Comparison of ENCODE assay signal across 1 fruit fly cellular context in genomic region chr3R:18719767-18720341, dm6.
TF ChIP-seq lines count a peak whose summit lies in the region.

No protein-coding gene starts in this region.

TF ChIP-seq in whole organism, embryonic, 481 proteins besides CTCF, POLR2A, EP300 and RAD21 (continued from another document and continues in another):
- TF ChIP-seq CG6765 (GFP tag; optimal IDR thresholded peaks at IDR 0.05; lab: Kevin White, UChicago) (peak; percentile 86), tx (GFP tag; optimal IDR thresholded peaks at IDR 0.05; lab: Kevin White, UChicago) (peak; percentile 72), CG2678 (tag; optimal IDR thresholded peaks at IDR 0.05; lab: Kevin White, UChicago) (peak; percentile 94), CG11696 (GFP tag; IDR thresholded peaks at IDR 0.05; lab: Robert Waterston, UW) (peak; percentile 59), CG6175 (GFP tag; IDR thresholded peaks at IDR 0.05; lab: Robert Waterston, UW) (0 out of 3 replicates have a peak, but pooled peaks have one; percentile 37), CG34376 (GFP tag; optimal IDR thresholded peaks at IDR 0.05; lab: Kevin White, UChicago) (peak; percentile 87), HLHmδ (GFP tag; optimal IDR thresholded peaks at IDR 0.05; lab: Kevin White, UChicago) (no peak), NfI (GFP tag; optimal IDR thresholded peaks at IDR 0.05; lab: Kevin White, UChicago) (peak; percentile 84), CG14965 (GFP tag; optimal IDR thresholded peaks at IDR 0.05; lab: Kevin White, UChicago; ENCODE audit: borderline replicate concordance) (peak; percentile 25), D19B (GFP tag; optimal IDR thresholded peaks at IDR 0.05; lab: Kevin White, UChicago) (peak; percentile 53), oc (tag; optimal IDR thresholded peaks at IDR 0.05; lab: Kevin White, UChicago) (peak; percentile 78), p53 (GFP tag; optimal IDR thresholded peaks at IDR 0.05; lab: Kevin White, UChicago) (peak; percentile 49), CG13894 (tag; optimal IDR thresholded peaks at IDR 0.05; lab: Kevin White, UChicago) (peak; percentile 94), CG4424 (GFP tag; optimal IDR thresholded peaks at IDR 0.05; lab: Kevin White, UChicago) (peak; percentile 78), Dek (tag; optimal IDR thresholded peaks at IDR 0.05; lab: Kevin White, UChicago) (peak; percentile 89), BtbVII (GFP tag; optimal IDR thresholded peaks at IDR 0.05; lab: Kevin White, UChicago) (peak; percentile 89), Gug (GFP tag; IDR thresholded peaks at IDR 0.05; lab: Robert Waterston, UW) (peak; percentile 72; the same call in 3 of the 4 replicates), CG8924 (tag; optimal IDR thresholded peaks at IDR 0.05; lab: Kevin White, UChicago) (peak; percentile 90), Max (GFP tag; optimal IDR thresholded peaks at IDR 0.05; lab: Kevin White, UChicago) (peak; percentile 74), Antp (GFP tag; optimal IDR thresholded peaks at IDR 0.05; lab: Kevin White, UChicago) (peak; percentile 81), danr (GFP tag; IDR thresholded peaks at IDR 0.05; lab: Robert Waterston, UW) (peak; percentile 61; the same call in 1 of the 2 replicates), eve (GFP tag; optimal IDR thresholded peaks at IDR 0.05; lab: Kevin White, UChicago) (peak; percentile 15 to 93), zfh2 (GFP tag; optimal IDR thresholded peaks at IDR 0.05; lab: Kevin White, UChicago) (peak; percentile 78), Aef1 (GFP tag; IDR thresholded peaks at IDR 0.05; lab: Robert Waterston, UW) (peak; percentile 67), jumu (GFP tag; optimal IDR thresholded peaks at IDR 0.05; lab: Kevin White, UChicago) (peak; percentile 34), CG31224 (GFP tag; IDR thresholded peaks at IDR 0.05; lab: Robert Waterston, UW) (peak; percentile 66), hb (GFP tag; IDR thresholded peaks at IDR 0.05; lab: Robert Waterston, UW; ENCODE audit: partially characterized antibody) (no peak), ftz-f1 (GFP tag; optimal IDR thresholded peaks at IDR 0.05; lab: Kevin White, UChicago) (no peak), jigr1 (GFP tag; IDR thresholded peaks at IDR 0.05; lab: Robert Waterston, UW) (0 out of 3 replicates have a peak, but pooled peaks have one; percentile 33), Bgb (GFP tag; IDR thresholded peaks at IDR 0.05; lab: Robert Waterston, UW; ENCODE audit: partially characterized antibody) (no peak), Six4 (GFP tag; optimal IDR thresholded peaks at IDR 0.05; lab: Kevin White, UChicago) (peak; percentile 68), Hr3 (GFP tag; optimal IDR thresholded peaks at IDR 0.05; lab: Kevin White, UChicago) (peak; percentile 75), ci (GFP tag; IDR thresholded peaks at IDR 0.05; lab: Robert Waterston, UW) (peak; percentile 92), Sox100B (GFP tag; optimal IDR thresholded peaks at IDR 0.05; lab: Kevin White, UChicago) (peak; percentile 84), Abd-B (GFP tag; optimal IDR thresholded peaks at IDR 0.05; lab: Kevin White, UChicago) (peak; percentile 81), Elba2 (GFP tag; optimal IDR thresholded peaks at IDR 0.05; lab: Kevin White, UChicago) (no peak), Camta (GFP tag; optimal IDR thresholded peaks at IDR 0.05; lab: Kevin White, UChicago) (peak; percentile 66), fu2 (GFP tag; optimal IDR thresholded peaks at IDR 0.05; lab: Kevin White, UChicago) (peak; percentile 73), fd102C (GFP tag; optimal IDR thresholded peaks at IDR 0.05; lab: Kevin White, UChicago) (no peak), Bteb2 (GFP tag; optimal IDR thresholded peaks at IDR 0.05; lab: Kevin White, UChicago) (peak; percentile 76), her (GFP tag; optimal IDR thresholded peaks at IDR 0.05; lab: Kevin White, UChicago) (peak; percentile 80), CG31365 (tag; optimal IDR thresholded peaks at IDR 0.05; lab: Kevin White, UChicago) (peak; percentile 75), croc (GFP tag; conservative IDR thresholded peaks at IDR 0.05; lab: Robert Waterston, UW) (peak; percentile 73; the same call in 2 of the 3 replicates), Adf1 (GFP tag; IDR thresholded peaks at IDR 0.05; lab: Robert Waterston, UW) (peak; percentile 66), CG14014 (GFP tag; IDR thresholded peaks at IDR 0.05; lab: Robert Waterston, UW) (peak; percentile 90), fd64A (GFP tag; optimal IDR thresholded peaks at IDR 0.05; lab: Kevin White, UChicago) (peak; percentile 62), prd (optimal IDR thresholded peaks at IDR 0.05; lab: Kevin White, UChicago) (no peak), prd (GFP tag; IDR thresholded peaks at IDR 0.05; lab: Robert Waterston, UW) (peak; percentile 87), CG15514 (GFP tag; optimal IDR thresholded peaks at IDR 0.05; lab: Kevin White, UChicago) (peak; percentile 77), CG14441 (GFP tag; IDR thresholded peaks at IDR 0.05; lab: Robert Waterston, UW) (peak; percentile 84; the same call in 1 of the 2 replicates), Neu2 (GFP tag; optimal IDR thresholded peaks at IDR 0.05; lab: Kevin White, UChicago; ENCODE audit: borderline replicate concordance) (no peak), Atf3 (GFP tag; optimal IDR thresholded peaks at IDR 0.05; lab: Kevin White, UChicago) (peak; percentile 47), Dad (GFP tag; optimal IDR thresholded peaks at IDR 0.05; lab: Kevin White, UChicago) (peak; percentile 83), CG15073 (GFP tag; optimal IDR thresholded peaks at IDR 0.05; lab: Kevin White, UChicago) (peak; percentile 29), Atf6 (GFP tag; IDR thresholded peaks at IDR 0.05; lab: Robert Waterston, UW) (peak; percentile 89), Mes4 (GFP tag; optimal IDR thresholded peaks at IDR 0.05; lab: Kevin White, UChicago) (peak; percentile 72), usp (GFP tag; optimal IDR thresholded peaks at IDR 0.05; lab: Kevin White, UChicago) (no peak), YL-1 (GFP tag; optimal IDR thresholded peaks at IDR 0.05; lab: Kevin White, UChicago) (no peak), dmrt99B (tag; optimal IDR thresholded peaks at IDR 0.05; lab: Kevin White, UChicago) (peak; percentile 92), Meics (GFP tag; optimal IDR thresholded peaks at IDR 0.05; lab: Kevin White, UChicago) (peak; percentile 88), gt (GFP tag; IDR thresholded peaks at IDR 0.05; lab: Robert Waterston, UW) (peak; percentile 59), Nf-YB (GFP tag; optimal IDR thresholded peaks at IDR 0.05; lab: Kevin White, UChicago) (peak; percentile 64), CG8281 (tag; optimal IDR thresholded peaks at IDR 0.05; lab: Kevin White, UChicago) (peak; percentile 59), Sry-δ (GFP tag; optimal IDR thresholded peaks at IDR 0.05; lab: Kevin White, UChicago) (peak; percentile 41), CG12769 (tag; optimal IDR thresholded peaks at IDR 0.05; lab: Kevin White, UChicago) (peak; percentile 94), Hmx (GFP tag; optimal IDR thresholded peaks at IDR 0.05; lab: Kevin White, UChicago) (peak; percentile 46), CG8478 (optimal IDR thresholded peaks at IDR 0.05; lab: Kevin White, UChicago) (no peak), pnt (GFP tag; optimal IDR thresholded peaks at IDR 0.05; lab: Kevin White, UChicago) (peak; percentile 81), GATAe (GFP tag; conservative IDR thresholded peaks at IDR 0.05; lab: Robert Waterston, UW) (peak; percentile 38; the same call in 1 of the 2 replicates), zen (tag; optimal IDR thresholded peaks at IDR 0.05; lab: Kevin White, UChicago) (no peak), CG13624 (GFP tag; optimal IDR thresholded peaks at IDR 0.05; lab: Kevin White, UChicago) (peak; percentile 83), bsh (GFP tag; optimal IDR thresholded peaks at IDR 0.05; lab: Kevin White, UChicago) (peak in 1 of 2 experiments; percentile 89), CG11247 (GFP tag; IDR thresholded peaks at IDR 0.05; lab: Robert Waterston, UW) (peak; percentile 74), CG8359 (GFP tag; optimal IDR thresholded peaks at IDR 0.05; lab: Kevin White, UChicago; ENCODE audit: borderline replicate concordance) (peak; percentile 36), Hand (GFP tag; optimal IDR thresholded peaks at IDR 0.05; lab: Kevin White, UChicago) (peak; percentile 94), CG14667 (GFP tag; IDR thresholded peaks at IDR 0.05; lab: Robert Waterston, UW) (peak; percentile 66), Mrtf (GFP tag; IDR thresholded peaks at IDR 0.05; lab: Robert Waterston, UW) (peak; percentile 84), Side (GFP tag; optimal IDR thresholded peaks at IDR 0.05; lab: Kevin White, UChicago) (peak; percentile 81), CG34422 (GFP tag; IDR thresholded peaks at IDR 0.05; lab: Robert Waterston, UW) (peak; percentile 76), nau (GFP tag; optimal IDR thresholded peaks at IDR 0.05; lab: Kevin White, UChicago) (peak; percentile 78), en (GFP tag; optimal IDR thresholded peaks at IDR 0.05; lab: Kevin White, UChicago) (peak; percentile 56), CG9876 (GFP tag; optimal IDR thresholded peaks at IDR 0.05; lab: Kevin White, UChicago) (peak; percentile 37), CG2199 (GFP tag; IDR thresholded peaks at IDR 0.05; lab: Robert Waterston, UW) (no peak), sens (GFP tag; lab: Kevin White, UChicago) (peak; percentile 96), CG17912 (GFP tag; optimal IDR thresholded peaks at IDR 0.05; lab: Kevin White, UChicago) (peak; percentile 42), kay (GFP tag; optimal IDR thresholded peaks at IDR 0.05; lab: Kevin White, UChicago) (peak; percentile 72), Deaf1 (tag; optimal IDR thresholded peaks at IDR 0.05; lab: Kevin White, UChicago) (peak; percentile 66), CG2116 (GFP tag; optimal IDR thresholded peaks at IDR 0.05; lab: Kevin White, UChicago) (peak; percentile 8), eyg (GFP tag; optimal IDR thresholded peaks at IDR 0.05; lab: Kevin White, UChicago) (peak; percentile 77), hth (optimal IDR thresholded peaks at IDR 0.05; lab: Kevin White, UChicago) (no peak), CG13296 (GFP tag; optimal IDR thresholded peaks at IDR 0.05; lab: Kevin White, UChicago) (peak; percentile 90), Lpt (GFP tag; optimal IDR thresholded peaks at IDR 0.05; lab: Kevin White, UChicago) (no peak), CG1024 (GFP tag; IDR thresholded peaks at IDR 0.05; lab: Robert Waterston, UW) (peak; percentile 73), CG7357 (GFP tag; IDR thresholded peaks at IDR 0.05; lab: Robert Waterston, UW) (peak; percentile 70), Rfx (GFP tag; IDR thresholded peaks at IDR 0.05; lab: Robert Waterston, UW) (peak; percentile 89), CG4707 (GFP tag; optimal IDR thresholded peaks at IDR 0.05; lab: Kevin White, UChicago) (peak; percentile 34), tna (GFP tag; IDR thresholded peaks at IDR 0.05; lab: Robert Waterston, UW; ENCODE audit: partially characterized antibody) (no peak), Hsf (GFP tag; optimal IDR thresholded peaks at IDR 0.05; lab: Kevin White, UChicago) (peak; percentile 82), sim (GFP tag; IDR thresholded peaks at IDR 0.05; lab: Robert Waterston, UW) (peak; percentile 68), nerfin-1 (tag; optimal IDR thresholded peaks at IDR 0.05; lab: Kevin White, UChicago) (peak; percentile 86), chn (GFP tag; optimal IDR thresholded peaks at IDR 0.05; lab: Kevin White, UChicago) (peak; percentile 70), dimm (GFP tag; IDR thresholded peaks at IDR 0.05; lab: Robert Waterston, UW) (peak; percentile 65), CG17361 (GFP tag; IDR thresholded peaks at IDR 0.05; lab: Robert Waterston, UW) (peak; percentile 91), zf30C (GFP tag; optimal IDR thresholded peaks at IDR 0.05; lab: Kevin White, UChicago) (peak; percentile 82), ssp (GFP tag; IDR thresholded peaks at IDR 0.05; lab: Robert Waterston, UW) (peak; percentile 60), CG4820 (GFP tag; optimal IDR thresholded peaks at IDR 0.05; lab: Kevin White, UChicago) (peak; percentile 72), kni (GFP tag; optimal IDR thresholded peaks at IDR 0.05; lab: Kevin White, UChicago) (peak; percentile 61), HmgZ (tag; optimal IDR thresholded peaks at IDR 0.05; lab: Kevin White, UChicago) (peak; percentile 93), CG9727 (GFP tag; optimal IDR thresholded peaks at IDR 0.05; lab: Kevin White, UChicago) (peak; percentile 82), salm (tag; optimal IDR thresholded peaks at IDR 0.05; lab: Kevin White, UChicago) (peak; percentile 65), sd (tag; optimal IDR thresholded peaks at IDR 0.05; lab: Kevin White, UChicago) (no peak), CG18599 (GFP tag; optimal IDR thresholded peaks at IDR 0.05; lab: Kevin White, UChicago) (peak; percentile 97), luna (GFP tag; optimal IDR thresholded peaks at IDR 0.05; lab: Kevin White, UChicago) (peak; percentile 65), psq (GFP tag; optimal IDR thresholded peaks at IDR 0.05; lab: Kevin White, UChicago) (peak; percentile 16), CG13287 (GFP tag; IDR thresholded peaks at IDR 0.05; lab: Robert Waterston, UW; ENCODE audit: partially characterized antibody) (no peak), CG12744 (GFP tag; optimal IDR thresholded peaks at IDR 0.05; lab: Kevin White, UChicago) (peak; percentile 80), CG17328 (GFP tag; IDR thresholded peaks at IDR 0.05; lab: Robert Waterston, UW) (peak; percentile 81), lbe (GFP tag; optimal IDR thresholded peaks at IDR 0.05; lab: Kevin White, UChicago) (no peak), CG18011 (GFP tag; optimal IDR thresholded peaks at IDR 0.05; lab: Kevin White, UChicago) (peak; percentile 58), wdn (GFP tag; IDR thresholded peaks at IDR 0.05; lab: Robert Waterston, UW) (peak; percentile 76), abd-A (tag; optimal IDR thresholded peaks at IDR 0.05; lab: Kevin White, UChicago) (peak; percentile 97), bcd (GFP tag; optimal IDR thresholded peaks at IDR 0.05; lab: Kevin White, UChicago) (peak; percentile 85), crp (GFP tag; optimal IDR thresholded peaks at IDR 0.05; lab: Kevin White, UChicago) (peak in 1 of 2 experiments; percentile 18), bab2 (GFP tag; optimal IDR thresholded peaks at IDR 0.05; lab: Kevin White, UChicago) (peak; percentile 88), CG1647 (GFP tag; optimal IDR thresholded peaks at IDR 0.05; lab: Kevin White, UChicago) (peak; percentile 76), CG5953 (GFP tag; IDR thresholded peaks at IDR 0.05; lab: Robert Waterston, UW) (peak; percentile 57; the same call in 1 of the 2 replicates), wek (GFP tag; optimal IDR thresholded peaks at IDR 0.05; lab: Kevin White, UChicago) (peak; percentile 77), CG2129 (GFP tag; IDR thresholded peaks at IDR 0.05; lab: Robert Waterston, UW; ENCODE audit: partially characterized antibody) (no peak), CG1233 (GFP tag; optimal IDR thresholded peaks at IDR 0.05; lab: Kevin White, UChicago) (peak; percentile 79), scrt (GFP tag; optimal IDR thresholded peaks at IDR 0.05; lab: Kevin White, UChicago) (peak; percentile 89)
